Fruit fly (Drosophila melanogaster): ENCODE data around the gene CG10650.

CG10650 gene

DNA sequence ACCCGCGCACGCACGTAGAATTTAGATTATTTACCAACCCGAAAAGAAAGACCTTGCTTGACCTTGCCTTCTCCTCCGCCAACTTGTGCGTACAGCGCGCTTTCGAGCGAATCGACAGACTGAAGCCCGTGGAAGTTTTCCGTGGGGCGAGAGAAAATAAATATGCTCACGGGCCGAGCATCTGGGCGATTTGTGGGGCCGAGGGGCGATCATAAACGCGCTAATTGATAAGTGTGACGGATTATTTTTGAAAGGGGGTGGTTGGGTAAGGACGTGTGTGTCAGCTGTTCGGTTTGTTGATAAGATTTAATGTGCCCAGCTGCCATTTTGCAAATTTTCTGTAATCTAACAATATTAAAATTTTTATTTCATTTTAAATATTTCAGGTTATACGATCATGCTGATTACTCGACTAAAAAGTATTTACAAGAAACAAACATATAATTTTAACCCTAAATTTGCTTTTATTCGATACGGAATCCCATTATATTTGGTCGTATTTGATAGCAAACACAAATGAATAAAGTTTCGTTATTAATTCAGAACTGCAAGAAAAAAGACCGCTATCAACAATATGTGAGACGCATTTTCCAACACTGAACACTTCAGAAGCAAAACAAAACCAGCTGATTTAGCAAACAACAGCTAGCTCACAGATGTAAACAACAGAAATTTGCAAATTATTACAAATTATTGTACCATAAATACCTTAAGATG lies 21.5 kb downstream of the CG10650 start, which contains the start of the genes L2HGDH and CG10431 (continued):
- peak; percentile 23 for TF ChIP-seq Spps (tag; optimal IDR thresholded peaks at IDR 0.05)
- peak; percentile 7 for TF ChIP-seq Side (GFP tag; optimal IDR thresholded peaks at IDR 0.05)
- peak; percentile 29 for TF ChIP-seq fd96Cb (tag; optimal IDR thresholded peaks at IDR 0.05)
- TF ChIP-seq cad (GFP tag; optimal IDR thresholded peaks at IDR 0.05), result no peak
- TF ChIP-seq gsb-n (tag; optimal IDR thresholded peaks at IDR 0.05), result peak; percentile 88
- TF ChIP-seq CG13424 (tag; optimal IDR thresholded peaks at IDR 0.05), result peak; percentile 75
- no peak for TF ChIP-seq CG14667 (GFP tag; IDR thresholded peaks at IDR 0.05)
- TF ChIP-seq eyg (GFP tag; optimal IDR thresholded peaks at IDR 0.05), result no peak
- no peak for TF ChIP-seq pb (GFP tag; optimal IDR thresholded peaks at IDR 0.05)
- TF ChIP-seq CG3163 (GFP tag; optimal IDR thresholded peaks at IDR 0.05), result no peak
- peak; percentile 66 for TF ChIP-seq Sox100B (GFP tag; optimal IDR thresholded peaks at IDR 0.05)
- TF ChIP-seq CG14965 (GFP tag; optimal IDR thresholded peaks at IDR 0.05; ENCODE audit: borderline replicate concordance), result no peak
- no peak for TF ChIP-seq wor (GFP tag; IDR thresholded peaks at IDR 0.05)
- TF ChIP-seq CG3726 (GFP tag; IDR thresholded peaks at IDR 0.05), result no peak
- no peak for TF ChIP-seq onecut (GFP tag; IDR thresholded peaks at IDR 0.05)
- TF ChIP-seq nmo (GFP tag; optimal IDR thresholded peaks at IDR 0.05), result peak; percentile 78
- peak; percentile 42 for TF ChIP-seq dm (GFP tag; optimal IDR thresholded peaks at IDR 0.05)
- no peak for TF ChIP-seq eve (GFP tag; optimal IDR thresholded peaks at IDR 0.05)
- TF ChIP-seq CHES-1-like (GFP tag; optimal IDR thresholded peaks at IDR 0.05), result peak; percentile 12
- TF ChIP-seq CG2712 (tag; optimal IDR thresholded peaks at IDR 0.05), result peak; percentile 77
- peak; percentile 60 for TF ChIP-seq Chrac-16 (GFP tag; optimal IDR thresholded peaks at IDR 0.05)
- peak; percentile 10 for TF ChIP-seq chn (GFP tag; optimal IDR thresholded peaks at IDR 0.05)
- peak; percentile 45 for TF ChIP-seq nerfin-1 (tag; optimal IDR thresholded peaks at IDR 0.05)
- TF ChIP-seq lov (optimal IDR thresholded peaks at IDR 0.05), result no peak
- no peak for TF ChIP-seq lov (GFP tag; IDR thresholded peaks at IDR 0.05)
- no peak for TF ChIP-seq CG6654 (GFP tag; optimal IDR thresholded peaks at IDR 0.05)
- TF ChIP-seq Ptx1 (GFP tag; IDR thresholded peaks at IDR 0.05), result peak; percentile 60
- TF ChIP-seq yki (optimal IDR thresholded peaks at IDR 0.05), result no peak
- no peak for TF ChIP-seq da (GFP tag; optimal IDR thresholded peaks at IDR 0.05)
- TF ChIP-seq Gug (GFP tag; IDR thresholded peaks at IDR 0.05), result no peak
- no peak for TF ChIP-seq CG1647 (GFP tag; optimal IDR thresholded peaks at IDR 0.05)
- TF ChIP-seq D (optimal IDR thresholded peaks at IDR 0.05), result peak; percentile 31
- peak; percentile 57 for TF ChIP-seq D (GFP tag; optimal IDR thresholded peaks at IDR 0.05)
- TF ChIP-seq Eip74EF (GFP tag; optimal IDR thresholded peaks at IDR 0.05), result peak in 1 of 2 experiments; percentile 3
- TF ChIP-seq CG30403 (GFP tag; optimal IDR thresholded peaks at IDR 0.05), result peak; percentile 80
- peak; percentile 8 for TF ChIP-seq pnt (GFP tag; optimal IDR thresholded peaks at IDR 0.05)
- TF ChIP-seq nom (GFP tag; optimal IDR thresholded peaks at IDR 0.05), result peak; percentile 30
- TF ChIP-seq oc (tag; optimal IDR thresholded peaks at IDR 0.05), result peak; percentile 60
- no peak for TF ChIP-seq CG7372 (GFP tag; IDR thresholded peaks at IDR 0.05)
- no peak for TF ChIP-seq ro (GFP tag; IDR thresholded peaks at IDR 0.05)
- no peak for TF ChIP-seq HmgD (GFP tag; optimal IDR thresholded peaks at IDR 0.05)
- peak; percentile 5 for TF ChIP-seq CG1792 (GFP tag; optimal IDR thresholded peaks at IDR 0.05)
- no peak for TF ChIP-seq Sry-β (GFP tag; optimal IDR thresholded peaks at IDR 0.05)
- TF ChIP-seq CG10543 (GFP tag; optimal IDR thresholded peaks at IDR 0.05), result peak; percentile 92
- no peak for TF ChIP-seq CG12236 (GFP tag; optimal IDR thresholded peaks at IDR 0.05)
- no peak for TF ChIP-seq CG31224 (GFP tag; IDR thresholded peaks at IDR 0.05)
- TF ChIP-seq lbe (GFP tag; optimal IDR thresholded peaks at IDR 0.05), result peak; percentile 77
- peak; percentile 31 for TF ChIP-seq Mad (GFP tag; optimal IDR thresholded peaks at IDR 0.05)
- TF ChIP-seq CG18764 (GFP tag; optimal IDR thresholded peaks at IDR 0.05), result no peak
- no peak for TF ChIP-seq CG17328 (GFP tag; IDR thresholded peaks at IDR 0.05)
- no peak for TF ChIP-seq CG10366 (GFP tag; IDR thresholded peaks at IDR 0.05)
- TF ChIP-seq grau (tag; optimal IDR thresholded peaks at IDR 0.05), result peak; percentile 67

All from whole organism, embryonic.